Worm (Caenorhabditis elegans) whole organism, L4 larva: ENCODE data around the gene F41H10.3.

Source experiments
- aly-2 ChIP-seq: sonication (generic microtip); optimal IDR thresholded peaks from 2 replicates; lab custom pipeline; 2018; ENCODE audit warnings: missing biosample characterization, missing genetic modification characterization
- ceh-82 ChIP-seq: sonication (generic microtip); optimal IDR thresholded peaks from 2 replicates; lab custom pipeline; 2017; ENCODE audit warnings: missing biosample characterization, missing genetic modification characterization
- daf-19 ChIP-seq: fragments of 200-800 bp; sonication (Bioruptor generic); conservative IDR thresholded peaks from 2 replicates; pipeline ENCODE4 v1.3.6; 2022; ENCODE audit warnings: missing genetic modification characterization, missing compliant biosample characterization
- dpl-1 ChIP-seq: fragments of 150-350 bp; optimal IDR thresholded peaks from 2 replicates; lab custom pipeline; 2014; ENCODE audit warnings: missing biosample characterization, missing genetic modification reagents, missing genetic modification characterization
- egl-27 ChIP-seq: sonication (generic microtip); optimal IDR thresholded peaks from 3 replicates; lab custom pipeline; 2017; ENCODE audit warnings: missing biosample characterization, missing genetic modification reagents, missing genetic modification characterization
- hlh-30 ChIP-seq: sonication (generic microtip); optimal IDR thresholded peaks from 2 replicates; lab custom pipeline; 2017; ENCODE audit warnings: antibody characterized with exemption, mild to moderate bottlenecking, missing genetic modification characterization, missing compliant biosample characterization; ENCODE audit not compliant: insufficient read depth
- lin-13 ChIP-seq: fragments of 150-350 bp; optimal IDR thresholded peaks from 2 replicates; lab custom pipeline; 2014; ENCODE audit warnings: missing biosample characterization, missing genetic modification reagents, missing genetic modification characterization
- mep-1 ChIP-seq: fragments of 150-350 bp; sonication (generic microtip); optimal IDR thresholded peaks from 3 replicates; lab custom pipeline; 2014; ENCODE audit warnings: missing biosample characterization, missing genetic modification characterization
- nhr-25 ChIP-seq: sonication (generic microtip); optimal IDR thresholded peaks from 2 replicates; lab custom pipeline; 2017; ENCODE audit warnings: missing genetic modification characterization, mild to moderate bottlenecking, missing compliant biosample characterization, antibody characterized with exemption, moderate library complexity, borderline replicate concordance; ENCODE audit not compliant: insufficient read depth
- nhr-41 ChIP-seq: fragments of 200-800 bp; sonication (Bioruptor generic); IDR thresholded peaks from 2 replicates; pipeline ENCODE4 v1.3.6; 2022; ENCODE audit warnings: missing genetic modification reagents, missing genetic modification characterization, missing compliant biosample characterization
- nhr-77 ChIP-seq: fragments of 150-350 bp; optimal IDR thresholded peaks from 2 replicates; lab custom pipeline; 2014; ENCODE audit warnings: missing biosample characterization, missing genetic modification characterization
- skn-1 ChIP-seq: fragments of 150-350 bp; optimal IDR thresholded peaks from 2 replicates; lab custom pipeline; 2014; ENCODE audit warnings: missing biosample characterization, missing genetic modification characterization
- unc-130 ChIP-seq: sonication (generic microtip); optimal IDR thresholded peaks from 2 replicates; lab custom pipeline; 2016; ENCODE audit warnings: missing genetic modification reagents, missing genetic modification characterization, missing compliant biosample characterization

ce11 chrIV:5400609-5401008 lies 31.0 kb downstream of the F41H10.3 start, which contains the start of gene ZK616.1:
- no peak for TF ChIP-seq nhr-25 (tag; lab: Kevin White, UChicago)
- no peak for TF ChIP-seq skn-1 (tag; lab: Kevin White, UChicago)
- no peak for TF ChIP-seq nhr-41 (GFP tag; lab: Robert Waterston, UW)
- TF ChIP-seq ceh-82 (tag; lab: Kevin White, UChicago), result no peak
- TF ChIP-seq egl-27 (tag; lab: Kevin White, UChicago), result no peak
- TF ChIP-seq dpl-1, result no peak
- no peak for TF ChIP-seq unc-130 (GFP tag; lab: Kevin White, UChicago)
- no peak for TF ChIP-seq daf-19 (GFP tag; lab: Robert Waterston, UW)
- no peak for TF ChIP-seq nhr-77 (tag; lab: Kevin White, UChicago)
- TF ChIP-seq lin-13, result no peak
- no peak for TF ChIP-seq hlh-30 (tag; lab: Kevin White, UChicago)
- no peak for TF ChIP-seq aly-2 (tag; lab: Kevin White, UChicago)
- TF ChIP-seq mep-1, result no peak
